Fruit fly (Drosophila melanogaster): ENCODE results near the gene CG2162.

The CG2162 gene

DNA sequence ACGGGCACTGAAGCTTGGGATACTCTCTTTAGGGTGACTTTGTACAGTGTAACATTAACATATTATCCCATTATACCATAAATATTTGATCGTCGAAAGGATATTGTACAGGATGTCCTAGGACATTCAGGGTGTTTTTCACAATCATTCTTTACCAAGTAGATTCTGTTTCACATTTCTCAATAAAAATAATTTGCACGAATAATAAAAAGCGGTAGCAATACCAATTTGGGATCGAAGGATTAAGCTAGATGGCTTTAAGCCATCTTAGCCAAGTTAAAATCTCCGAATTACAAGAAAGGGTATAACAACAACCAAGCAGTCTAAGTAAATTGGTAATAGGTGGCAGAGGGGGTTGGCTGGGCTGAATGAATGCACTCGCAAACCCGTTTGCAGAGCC, 39.4 kb downstream of the CG2162 start (continued):
- TF ChIP-seq CG6854 (GFP tag; optimal IDR thresholded peaks at IDR 0.05) (no peak), Blimp-1 (GFP tag; optimal IDR thresholded peaks at IDR 0.05) (peak; percentile 27), spab (GFP tag; optimal IDR thresholded peaks at IDR 0.05) (peak; percentile 36), fkh (GFP tag; optimal IDR thresholded peaks at IDR 0.05) (no peak), topi (GFP tag; optimal IDR thresholded peaks at IDR 0.05) (peak; percentile 75), CG6163 (GFP tag; IDR thresholded peaks at IDR 0.05) (peak; percentile 8; the same call in 1 of the 3 replicates), CG6792 (GFP tag; optimal IDR thresholded peaks at IDR 0.05) (peak; percentile 55), CG6276 (GFP tag; optimal IDR thresholded peaks at IDR 0.05) (no peak), acj6 (GFP tag; optimal IDR thresholded peaks at IDR 0.05) (peak; percentile 45), CG8119 (GFP tag; IDR thresholded peaks at IDR 0.05) (no peak; the same call in 2 of the 3 replicates), fd59A (GFP tag; optimal IDR thresholded peaks at IDR 0.05) (no peak), esn (GFP tag; optimal IDR thresholded peaks at IDR 0.05) (peak; percentile 66), OdsH (GFP tag; optimal IDR thresholded peaks at IDR 0.05) (peak; percentile 53), lz (GFP tag; optimal IDR thresholded peaks at IDR 0.05) (peak; percentile 58), CG15336 (GFP tag; IDR thresholded peaks at IDR 0.05) (0 out of 2 replicates have a peak, but pooled peaks have one; percentile 9), salr (GFP tag; optimal IDR thresholded peaks at IDR 0.05) (peak; percentile 15 to 50), CG31627 (GFP tag; optimal IDR thresholded peaks at IDR 0.05) (peak; percentile 76), CG11902 (GFP tag; optimal IDR thresholded peaks at IDR 0.05) (peak; percentile 52), CG7368 (GFP tag; optimal IDR thresholded peaks at IDR 0.05) (peak; percentile 26), Sox14 (GFP tag; optimal IDR thresholded peaks at IDR 0.05) (peak; percentile 66)

DNA sequence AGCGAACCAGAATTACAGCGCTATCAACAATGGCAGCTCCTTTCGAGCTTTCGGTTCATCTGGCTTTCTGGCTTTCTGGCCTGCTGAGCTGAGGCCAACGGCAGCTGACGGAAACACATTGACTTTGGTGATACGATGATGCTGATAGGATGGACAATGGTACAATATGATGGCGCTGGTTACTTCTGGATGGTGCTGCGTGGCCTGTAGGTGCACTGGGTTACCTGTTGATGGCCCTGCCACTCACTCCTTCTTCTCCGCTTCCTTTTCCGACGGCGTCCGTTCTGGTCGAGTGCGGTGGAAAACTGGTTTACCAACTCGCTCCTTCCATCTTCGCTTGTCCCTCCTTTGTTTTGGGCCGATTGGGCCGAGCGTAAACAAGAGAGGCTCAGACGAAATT, 39.8 kb downstream of the CG2162 start:
- TF ChIP-seq CG6854 (GFP tag; optimal IDR thresholded peaks at IDR 0.05): peak; percentile 70
- TF ChIP-seq CG6163 (GFP tag; IDR thresholded peaks at IDR 0.05): 0 out of 3 replicates have a peak, but pooled peaks have one; percentile 18
- TF ChIP-seq dac (GFP tag; optimal IDR thresholded peaks at IDR 0.05): no peak
- peak in 1 of 2 experiments; percentile 16 for TF ChIP-seq ss (GFP tag; optimal IDR thresholded peaks at IDR 0.05)

DNA sequence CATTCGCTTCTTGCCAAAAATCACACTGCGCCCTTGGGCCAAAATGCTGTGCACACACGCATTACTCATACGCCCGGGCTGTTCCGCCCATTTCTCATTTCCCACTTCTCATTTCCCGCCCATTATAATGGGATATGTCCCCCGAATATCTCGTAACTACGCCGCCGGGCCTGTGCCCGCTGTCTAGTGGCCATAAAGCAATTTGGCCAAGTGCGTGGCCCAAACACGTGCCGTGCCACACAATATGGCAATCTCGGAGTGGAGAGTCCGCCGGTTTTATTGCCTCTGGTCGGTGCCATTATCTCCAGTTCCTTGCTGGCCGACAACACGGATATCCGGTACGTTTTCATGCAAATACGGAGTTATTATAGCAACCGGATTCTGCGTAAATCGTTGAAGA, 42.0 kb downstream of the CG2162 start:
- TF ChIP-seq eg (GFP tag; IDR thresholded peaks at IDR 0.05) (0 out of 3 replicates have a peak, but pooled peaks have one; percentile 0), CG6808 (GFP tag; optimal IDR thresholded peaks at IDR 0.05) (no peak)

DNA sequence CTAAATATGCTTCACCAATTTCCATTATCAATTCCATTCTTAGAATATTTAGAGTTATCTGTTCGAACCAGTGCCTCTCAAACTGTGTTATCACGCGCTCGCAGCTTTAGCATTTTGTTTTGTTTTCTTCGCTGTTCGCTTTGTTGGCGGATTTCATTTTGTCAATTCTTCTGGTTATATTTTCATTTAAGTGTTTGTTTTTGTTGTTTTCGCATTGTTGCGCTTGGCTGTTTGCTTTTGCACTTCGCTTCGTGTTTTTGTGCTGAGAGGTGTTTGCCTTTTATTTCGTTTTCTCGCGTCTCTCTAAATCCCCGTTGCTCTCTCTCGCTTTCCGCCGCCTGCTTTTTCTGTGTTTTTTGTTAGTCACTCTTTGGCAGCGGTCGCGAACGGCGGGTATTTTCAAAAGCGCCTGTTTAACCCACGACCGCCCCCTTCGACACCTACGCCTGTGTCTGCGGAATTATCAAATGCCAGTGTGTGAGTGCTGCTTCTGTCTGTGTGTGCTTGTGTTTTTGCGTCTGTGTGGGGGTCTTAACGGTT, 42.6 kb downstream of the CG2162 start:
- TF ChIP-seq pdm3 (GFP tag; optimal IDR thresholded peaks at IDR 0.05): peak; percentile 56
- TF ChIP-seq CG3032 (tag; optimal IDR thresholded peaks at IDR 0.05): peak; percentile 32
- TF ChIP-seq lz (GFP tag; optimal IDR thresholded peaks at IDR 0.05): peak; percentile 53
- peak; percentile 86 for TF ChIP-seq CG6163 (GFP tag; IDR thresholded peaks at IDR 0.05)
- peak; percentile 62 for TF ChIP-seq CG6276 (GFP tag; optimal IDR thresholded peaks at IDR 0.05)
- peak; percentile 31 for TF ChIP-seq Ets96B (tag; optimal IDR thresholded peaks at IDR 0.05)
- TF ChIP-seq CG8319 (GFP tag; optimal IDR thresholded peaks at IDR 0.05): no peak
- TF ChIP-seq CG9139 (GFP tag; optimal IDR thresholded peaks at IDR 0.05): peak; percentile 7
- TF ChIP-seq CG10631 (GFP tag; optimal IDR thresholded peaks at IDR 0.05): peak; percentile 12
- TF ChIP-seq CG11902 (GFP tag; optimal IDR thresholded peaks at IDR 0.05): peak; percentile 8
- peak; percentile 72 for TF ChIP-seq Met (GFP tag; optimal IDR thresholded peaks at IDR 0.05)
- TF ChIP-seq CG11294 (GFP tag; IDR thresholded peaks at IDR 0.05): 0 out of 2 replicates have a peak, but pooled peaks have one; percentile 9
- peak; percentile 2 for TF ChIP-seq fd85E (GFP tag; optimal IDR thresholded peaks at IDR 0.05)
- TF ChIP-seq CG3919 (GFP tag; optimal IDR thresholded peaks at IDR 0.05): peak; percentile 48
- no peak for TF ChIP-seq Hr38 (GFP tag; optimal IDR thresholded peaks at IDR 0.05)
- no peak for TF ChIP-seq Sox15 (GFP tag; optimal IDR thresholded peaks at IDR 0.05)
- no peak for TF ChIP-seq Ets21C (GFP tag; optimal IDR thresholded peaks at IDR 0.05)
- TF ChIP-seq ss (GFP tag; optimal IDR thresholded peaks at IDR 0.05): peak; percentile 89 to 93
- TF ChIP-seq vri (GFP tag; optimal IDR thresholded peaks at IDR 0.05): peak; percentile 91
- peak; percentile 68 for TF ChIP-seq dsx (GFP tag; optimal IDR thresholded peaks at IDR 0.05; ENCODE audit: poor library complexity, severe bottlenecking)
- peak; percentile 29 for TF ChIP-seq Smox (GFP tag; optimal IDR thresholded peaks at IDR 0.05)
- peak; percentile 46 for TF ChIP-seq Eip75B (GFP tag; optimal IDR thresholded peaks at IDR 0.05)
- peak; percentile 69 for TF ChIP-seq achi (GFP tag; optimal IDR thresholded peaks at IDR 0.05)
- peak; percentile 75 for TF ChIP-seq CG1621 (tag; optimal IDR thresholded peaks at IDR 0.05)
- TF ChIP-seq Sox14 (GFP tag; optimal IDR thresholded peaks at IDR 0.05): peak; percentile 54
- peak; percentile 77 for TF ChIP-seq eg (GFP tag; IDR thresholded peaks at IDR 0.05)
- peak; percentile 52 for TF ChIP-seq CG10669 (GFP tag; optimal IDR thresholded peaks at IDR 0.05)
- TF ChIP-seq OdsH (GFP tag; optimal IDR thresholded peaks at IDR 0.05): peak; percentile 38

All from whole organism, prepupa.